Worm (Caenorhabditis elegans) whole organism, young adult: Measurements from ENCODE around the gene sru-35.

ENCODE experiments used
- F22D6.2 ChIP-seq: sonication (generic microtip); optimal IDR thresholded peaks from 2 replicates; lab custom pipeline; 2016; ENCODE audit warnings: mild to moderate bottlenecking, missing genetic modification characterization, missing compliant biosample characterization
- F37B4.10 ChIP-seq: fragments of 200-800 bp; sonication (Bioruptor generic); IDR thresholded peaks from 2 replicates; pipeline ENCODE4 v1.3.6; 2022; ENCODE audit warnings: missing genetic modification characterization, missing compliant biosample characterization
- F55B11.4 ChIP-seq: sonication (generic microtip); optimal IDR thresholded peaks from 2 replicates; lab custom pipeline; 2016; ENCODE audit warnings: missing compliant biosample characterization, missing genetic modification characterization, borderline replicate concordance; ENCODE audit not compliant: insufficient read depth
- F57C9.4 ChIP-seq: sonication (generic microtip); optimal IDR thresholded peaks from 2 replicates; lab custom pipeline; 2017; ENCODE audit warnings: mild to moderate bottlenecking, missing genetic modification characterization, missing compliant biosample characterization
- K12H6.12 ChIP-seq: fragments of 200-800 bp; sonication (Bioruptor generic); optimal IDR thresholded peaks from 2 replicates; lab custom pipeline; 2018; ENCODE audit warnings: mild to moderate bottlenecking, missing genetic modification characterization, missing compliant biosample characterization
- Y67H2A.10 ChIP-seq: fragments of 200-800 bp; sonication (Bioruptor generic); conservative IDR thresholded peaks from 2 replicates; pipeline ENCODE4 v1.3.6; 2022; ENCODE audit warnings: missing genetic modification reagents, missing genetic modification characterization, missing compliant biosample characterization
- ama-1 ChIP-seq, 3 experiments: fragments of 150-350 bp in 1 of 3; sonication (generic microtip) in 2 of 3; optimal IDR thresholded peaks; 2 replicates each; lab custom pipeline; 2014 to 2018; ENCODE audit warnings: missing biosample characterization in 2 of 3, missing genetic modification characterization in 2 of 3, missing genetic modification reagents in 2 of 3
- aptf-3 ChIP-seq: fragments of 200-800 bp; sonication (Bioruptor generic); IDR thresholded peaks from 2 replicates; pipeline ENCODE4 v1.3.6; 2022; ENCODE audit warnings: missing genetic modification characterization, missing compliant biosample characterization
- atf-7 ChIP-seq: sonication (generic microtip); optimal IDR thresholded peaks from 2 replicates; lab custom pipeline; 2017; ENCODE audit warnings: mild to moderate bottlenecking, missing genetic modification characterization, missing compliant biosample characterization
- athp-1 ChIP-seq: sonication (generic microtip); optimal IDR thresholded peaks from 2 replicates; lab custom pipeline; 2017; ENCODE audit warnings: mild to moderate bottlenecking, missing genetic modification characterization, missing compliant biosample characterization
- bed-2 ChIP-seq: fragments of 200-800 bp; sonication (Bioruptor generic); IDR thresholded peaks from 2 replicates; pipeline ENCODE4 v1.3.6; 2022; ENCODE audit warnings: missing genetic modification reagents, missing genetic modification characterization, missing compliant biosample characterization
- ceh-100 ChIP-seq: fragments of 200-800 bp; sonication (Bioruptor generic); IDR thresholded peaks from 2 replicates; pipeline ENCODE4 v1.3.6; 2022; ENCODE audit warnings: missing genetic modification reagents, missing genetic modification characterization, missing compliant biosample characterization
- ceh-58 ChIP-seq: fragments of 200-800 bp; sonication (Bioruptor generic); IDR thresholded peaks from 2 replicates; pipeline ENCODE4 v1.3.6; 2022; ENCODE audit warnings: missing genetic modification characterization, missing compliant biosample characterization
- die-1 ChIP-seq: sonication (generic microtip); optimal IDR thresholded peaks from 2 replicates; lab custom pipeline; 2016; ENCODE audit warnings: missing genotype, mild to moderate bottlenecking, missing genetic modification characterization, missing compliant biosample characterization
- dpff-1 ChIP-seq: sonication (generic microtip); optimal IDR thresholded peaks from 2 replicates; lab custom pipeline; 2017; ENCODE audit warnings: mild to moderate bottlenecking, missing genetic modification characterization, missing compliant biosample characterization
- dpl-1 ChIP-seq: fragments of 150-350 bp; optimal IDR thresholded peaks from 2 replicates; lab custom pipeline; 2014; ENCODE audit warnings: missing biosample characterization, missing genetic modification reagents, missing genetic modification characterization
- efl-1 ChIP-seq: fragments of 150-350 bp; optimal IDR thresholded peaks from 2 replicates; lab custom pipeline; 2014; ENCODE audit warnings: missing biosample characterization, missing genetic modification reagents, missing genetic modification characterization
- egl-44 ChIP-seq: fragments of 200-800 bp; sonication (Bioruptor generic); IDR thresholded peaks from 2 replicates; pipeline ENCODE4 v1.3.6; 2022; ENCODE audit warnings: missing genetic modification reagents, missing genetic modification characterization, missing compliant biosample characterization
- egrh-3 ChIP-seq: fragments of 200-800 bp; sonication (Bioruptor generic); IDR thresholded peaks from 2 replicates; pipeline ENCODE4 v1.3.6; 2022; ENCODE audit warnings: missing genetic modification reagents, missing genetic modification characterization, missing compliant biosample characterization
- ekl-4 ChIP-seq: fragments of 200-800 bp; sonication (Bioruptor generic); IDR thresholded peaks from 2 replicates; pipeline ENCODE4 v1.3.6; 2022; ENCODE audit warnings: missing genetic modification reagents, missing genetic modification characterization, missing compliant biosample characterization
- fkh-3 ChIP-seq: sonication (generic microtip); optimal IDR thresholded peaks from 2 replicates; lab custom pipeline; 2016; ENCODE audit warnings: mild to moderate bottlenecking, missing genetic modification characterization, missing compliant biosample characterization
- gei-17 ChIP-seq: fragments of 200-800 bp; sonication (Bioruptor generic); optimal IDR thresholded peaks from 2 replicates; lab custom pipeline; 2018; ENCODE audit warnings: mild to moderate bottlenecking, missing genetic modification characterization, missing compliant biosample characterization
- let-607 ChIP-seq, 2 experiments: fragments of 200-800 bp in 1 of 2; sonication (Bioruptor generic) in 1 of 2; sonication (generic microtip) in 1 of 2; optimal IDR thresholded peaks; 2 replicates each; lab custom pipeline; 2016 to 2018; ENCODE audit warnings: mild to moderate bottlenecking in 2 of 2, missing compliant biosample characterization in 2 of 2, missing genetic modification characterization in 2 of 2, moderate library complexity in 2 of 2, missing genotype in 1 of 2
- lin-35 ChIP-seq, 3 experiments: fragments of 150-350 bp in 2 of 3; sonication (generic microtip) in 1 of 3; optimal IDR thresholded peaks; 2 replicates each; lab custom pipeline; 2014 to 2018; ENCODE audit warnings: missing biosample characterization in 3 of 3, missing genetic modification characterization in 3 of 3, missing genetic modification reagents in 3 of 3
- lin-40 ChIP-seq: sonication (generic microtip); optimal IDR thresholded peaks from 2 replicates; lab custom pipeline; 2016; ENCODE audit warnings: missing genetic modification characterization, mild to moderate bottlenecking, missing compliant biosample characterization, missing genotype, missing genetic modification reagents
- lir-1 ChIP-seq: fragments of 200-800 bp; sonication (Bioruptor generic); conservative IDR thresholded peaks from 2 replicates; pipeline ENCODE4 v1.3.6; 2022; ENCODE audit warnings: missing genetic modification reagents, missing genetic modification characterization, missing compliant biosample characterization
- mel-28 ChIP-seq: sonication (generic microtip); optimal IDR thresholded peaks from 2 replicates; lab custom pipeline; 2016; ENCODE audit warnings: borderline replicate concordance, mild to moderate bottlenecking, missing genetic modification characterization, missing compliant biosample characterization
- nfya-2 ChIP-seq: fragments of 200-800 bp; sonication (Bioruptor generic); IDR thresholded peaks from 2 replicates; pipeline ENCODE4 v1.3.6; 2022; ENCODE audit warnings: missing genetic modification reagents, missing genetic modification characterization, missing compliant biosample characterization
- nhr-179 ChIP-seq: sonication (generic microtip); optimal IDR thresholded peaks from 2 replicates; lab custom pipeline; 2016; ENCODE audit warnings: mild to moderate bottlenecking, missing genetic modification characterization, missing compliant biosample characterization
- nhr-80 ChIP-seq: sonication (generic microtip); optimal IDR thresholded peaks from 2 replicates; lab custom pipeline; 2016; ENCODE audit warnings: missing genetic modification characterization, missing compliant biosample characterization
- snpc-1.3 ChIP-seq: sonication (generic microtip); optimal IDR thresholded peaks from 2 replicates; lab custom pipeline; 2017; ENCODE audit warnings: missing genetic modification characterization, mild to moderate bottlenecking, missing compliant biosample characterization, antibody characterized with exemption, moderate library complexity, missing genotype, missing genetic modification reagents; ENCODE audit not compliant: insufficient read depth
- tbx-9 ChIP-seq: sonication (generic microtip); optimal IDR thresholded peaks from 2 replicates; lab custom pipeline; 2016; ENCODE audit warnings: borderline replicate concordance, missing genetic modification characterization, inconsistent platforms, missing compliant biosample characterization
- zfh-2 ChIP-seq: fragments of 200-800 bp; sonication (Bioruptor generic); conservative IDR thresholded peaks from 2 replicates; pipeline ENCODE4 v1.3.6; 2022; ENCODE audit warnings: missing genetic modification reagents, missing genetic modification characterization, missing compliant biosample characterization
- ztf-22 ChIP-seq: fragments of 200-800 bp; sonication (Bioruptor generic); optimal IDR thresholded peaks from 2 replicates; lab custom pipeline; 2018; ENCODE audit warnings: mild to moderate bottlenecking, missing genetic modification characterization, moderate library complexity, missing compliant biosample characterization

sru-35 gene

ce11 chrIV:8820041-8820440, 30.0 kb upstream of the sru-35 start, which contains the start of gene T28C6.3:
Gene T28C6.3 (plus strand): TSS chrIV:8820341.
- TF ChIP-seq athp-1 (tag; lab: Kevin White, UChicago) (no peak), ekl-4 (GFP tag; lab: Robert Waterston, UW) (no peak), nhr-179 (tag; lab: Kevin White, UChicago) (no peak)

- no peak for TF ChIP-seq dpff-1
- no peak for TF ChIP-seq mel-28 (tag; lab: Kevin White, UChicago)
- TF ChIP-seq atf-7 (tag; lab: Kevin White, UChicago), result no peak
- no peak for TF ChIP-seq fkh-3 (tag; lab: Kevin White, UChicago)
- no peak for TF ChIP-seq lir-1 (GFP tag; lab: Robert Waterston, UW)
- TF ChIP-seq F37B4.10 (GFP tag; lab: Robert Waterston, UW), result no peak
- no peak for TF ChIP-seq lin-35 (GFP tag; optimal IDR thresholded peaks at IDR 0.05; lab: Kevin White, UChicago)
- TF ChIP-seq lin-40, result no peak
- no peak for TF ChIP-seq dpl-1
- TF ChIP-seq snpc-1.3, result no peak
- no peak for TF ChIP-seq Y67H2A.10 (GFP tag; lab: Robert Waterston, UW)
- no peak for TF ChIP-seq die-1 (tag; lab: Kevin White, UChicago)
- TF ChIP-seq aptf-3 (GFP tag; lab: Robert Waterston, UW), result no peak
- TF ChIP-seq ama-1 (optimal IDR thresholded peaks at IDR 0.05; lab: Kevin White, UChicago), result no peak
- TF ChIP-seq ama-1 (GFP tag; optimal IDR thresholded peaks at IDR 0.05; lab: Kevin White, UChicago), result no peak
- TF ChIP-seq F57C9.4 (tag; lab: Kevin White, UChicago), result no peak
- no peak for TF ChIP-seq nhr-80 (tag; lab: Kevin White, UChicago)
- TF ChIP-seq K12H6.12 (tag; lab: Kevin White, UChicago), result no peak
Observed at ce11 chrIV:8819471-8819870, 29.4 kb upstream of the sru-35 start.

- TF ChIP-seq F22D6.2 (tag; lab: Kevin White, UChicago) (no peak), bed-2 (GFP tag; lab: Robert Waterston, UW) (no peak), ceh-100 (GFP tag; lab: Robert Waterston, UW) (no peak), nfya-2 (GFP tag; lab: Robert Waterston, UW) (no peak), snpc-1.3 (no peak), tbx-9 (tag; lab: Kevin White, UChicago) (no peak), athp-1 (tag; lab: Kevin White, UChicago) (no peak), ceh-58 (no peak), ztf-22 (GFP tag; lab: Kevin White, UChicago) (no peak), F55B11.4 (no peak), egrh-3 (no peak), let-607 (tag; optimal IDR thresholded peaks at IDR 0.05; lab: Kevin White, UChicago) (no peak), zfh-2 (GFP tag; lab: Robert Waterston, UW) (no peak), efl-1 (GFP tag; lab: Kevin White, UChicago) (no peak), gei-17 (GFP tag; lab: Kevin White, UChicago) (no peak)
Observed at ce11 chrIV:8817639-8818038, 27.6 kb upstream of the sru-35 start, which contains the start of gene T28C6.10. Gene T28C6.10 (plus strand): TSS chrIV:8817939.

ce11 chrIV:8816617-8817016, 26.6 kb upstream of the sru-35 start:
- no peak for TF ChIP-seq egl-44 (GFP tag; lab: Robert Waterston, UW)
- TF ChIP-seq egrh-3, result peak; percentile 86
